Worm (Caenorhabditis elegans): ENCODE measurements around the gene col-143.

DNA sequence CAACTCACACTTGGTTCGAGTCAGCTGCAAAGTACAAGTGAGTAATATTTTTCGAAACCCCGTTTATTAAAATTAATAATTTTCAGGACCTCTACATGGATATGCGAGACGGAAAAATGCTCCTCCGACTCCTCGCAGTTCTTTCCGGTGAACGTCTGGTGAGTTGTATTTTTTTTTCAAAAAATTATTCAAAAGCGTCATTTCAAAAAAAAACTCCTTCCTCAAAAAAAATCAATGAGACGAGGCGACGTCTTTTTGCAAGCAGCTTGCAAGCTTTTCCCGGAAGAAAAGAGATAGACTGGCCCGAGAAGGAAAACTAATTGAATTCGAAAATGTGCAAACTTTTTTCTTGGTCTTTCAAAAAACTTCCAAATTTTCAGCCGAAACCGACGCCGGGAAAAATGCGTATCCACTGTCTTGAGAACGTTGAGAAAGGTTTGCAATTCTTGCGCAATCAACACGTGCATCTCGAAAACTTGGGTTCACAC is 47.1 kb downstream of the col-143 start:
- TF ChIP-seq dao-5 (tag; optimal IDR thresholded peaks at IDR 0.05) (no peak), him-1 (tag; optimal IDR thresholded peaks at IDR 0.05) (no peak), W03F9.2 (tag; optimal IDR thresholded peaks at IDR 0.05) (no peak)

Measured in whole organism, L4/young adult.